Worm (Caenorhabditis elegans) whole organism, L3 larva: ENCODE results near the gene F22F7.2.

ENCODE experiments used
- lin-15B ChIP-seq: fragments of 150-350 bp; optimal IDR thresholded peaks from 2 replicates; lab custom pipeline; 2014; ENCODE audit warnings: missing biosample characterization, missing genetic modification characterization
- nhr-237 ChIP-seq: fragments of 150-350 bp; optimal IDR thresholded peaks from 2 replicates; lab custom pipeline; 2014; ENCODE audit warnings: missing biosample characterization, missing genetic modification characterization

ce11 chrV:2138287-2138686 lies 15.7 kb downstream of the F22F7.2 start:
- TF ChIP-seq nhr-237 (tag; lab: Kevin White, UChicago) (no peak), lin-15B (tag; lab: Kevin White, UChicago) (no peak)
